Fruit fly (Drosophila melanogaster) whole organism, embryonic: Measurements from ENCODE around the gene par-6.
A peak's percentile ranks its signal among the peaks of the same experiment; 100 is the strongest.

Experiments
- B-H1 ChIP-seq: fragments of 200-800 bp; sonication (Bioruptor generic); IDR thresholded peaks from 3 replicates; pipeline ENCODE4 v1.3.6; 2022; ENCODE audit warnings: missing biosample characterization, missing genetic modification characterization
- CG11504 ChIP-seq: fragments of 200-800 bp; sonication (Bioruptor generic); optimal IDR thresholded peaks from 3 replicates; lab custom pipeline; 2019; ENCODE audit warnings: missing biosample characterization, mild to moderate bottlenecking, missing genetic modification characterization, moderate library complexity
- CG12236 ChIP-seq: fragments of 200-800 bp; sonication (Bioruptor generic); optimal IDR thresholded peaks from 2 replicates; lab custom pipeline; 2016; ENCODE audit warnings: missing biosample characterization, missing genetic modification characterization
- CG13424 ChIP-seq: fragments of 200-800 bp; sonication (Bioruptor generic); optimal IDR thresholded peaks from 2 replicates; lab custom pipeline; 2019; ENCODE audit warnings: missing biosample characterization, mild to moderate bottlenecking, missing genetic modification characterization, moderate library complexity
- CG14050 ChIP-seq: fragments of 200-800 bp; sonication (Bioruptor generic); IDR thresholded peaks from 3 replicates; pipeline ENCODE4 v1.3.6; 2022; ENCODE audit warnings: missing biosample characterization, missing genetic modification characterization
- CG14441 ChIP-seq: fragments of 200-800 bp; sonication (Bioruptor generic); IDR thresholded peaks from 2 replicates; pipeline ENCODE4 v1.3.6; 2022; ENCODE audit warnings: missing biosample characterization, missing genetic modification characterization
- CG16813 ChIP-seq: fragments of 200-800 bp; sonication (Bioruptor generic); IDR thresholded peaks from 3 replicates; pipeline ENCODE4 v1.3.6; 2022; ENCODE audit warnings: missing biosample characterization, missing genetic modification characterization; ENCODE audit not compliant: partially characterized antibody
- CG17186 ChIP-seq: fragments of 200-800 bp; sonication (Bioruptor generic); optimal IDR thresholded peaks from 3 replicates; lab custom pipeline; 2017; ENCODE audit warnings: missing biosample characterization, missing genetic modification reagents, missing genetic modification characterization
- CG17359 ChIP-seq: fragments of 200-800 bp; sonication (Bioruptor generic); optimal IDR thresholded peaks from 3 replicates; lab custom pipeline; 2018; ENCODE audit warnings: missing biosample characterization, mild to moderate bottlenecking, missing genetic modification characterization, moderate library complexity
- CG17829 ChIP-seq: fragments of 200-800 bp; optimal IDR thresholded peaks from 2 replicates; lab custom pipeline; 2019; ENCODE audit warnings: missing biosample characterization, mild to moderate bottlenecking, missing genetic modification characterization, moderate library complexity
- CG2199 ChIP-seq: fragments of 200-800 bp; sonication (Bioruptor generic); IDR thresholded peaks from 3 replicates; pipeline ENCODE4 v1.3.6; 2022; ENCODE audit warnings: missing biosample characterization, missing genetic modification characterization
- CG3407 ChIP-seq: fragments of 200-800 bp; sonication (Bioruptor generic); optimal IDR thresholded peaks from 2 replicates; lab custom pipeline; 2018; ENCODE audit warnings: missing biosample characterization, mild to moderate bottlenecking, missing genetic modification characterization
- CG34422 ChIP-seq: fragments of 200-800 bp; sonication (Bioruptor generic); IDR thresholded peaks from 3 replicates; pipeline ENCODE4 v1.3.6; 2022; ENCODE audit warnings: missing biosample characterization, missing genetic modification characterization
- CG6654 ChIP-seq: fragments of 200-800 bp; sonication (Bioruptor generic); optimal IDR thresholded peaks from 2 replicates; lab custom pipeline; 2017; ENCODE audit warnings: missing biosample characterization, mild to moderate bottlenecking, missing genetic modification characterization
- CG6813 ChIP-seq: fragments of 200-800 bp; sonication (Bioruptor generic); optimal IDR thresholded peaks from 2 replicates; lab custom pipeline; 2017; ENCODE audit warnings: missing biosample characterization, missing genetic modification characterization, mild to moderate bottlenecking, moderate library complexity, missing genetic modification reagents
- Dfd ChIP-seq, 2 experiments: fragments of >200 bp; optimal IDR thresholded peaks; 2 replicates each; lab custom pipeline; 2017; ENCODE audit warnings: missing biosample characterization in 2 of 2, missing genetic modification characterization in 2 of 2
- Ets97D ChIP-seq: fragments of 200-800 bp; sonication (Bioruptor generic); optimal IDR thresholded peaks from 3 replicates; lab custom pipeline; 2016; ENCODE audit warnings: missing biosample characterization, missing genetic modification characterization
- Gug ChIP-seq: fragments of 200-800 bp; sonication (Bioruptor generic); IDR thresholded peaks from 4 replicates; pipeline ENCODE4 v1.3.6; 2022; ENCODE audit warnings: missing biosample characterization, missing genetic modification characterization
- Hand ChIP-seq: fragments of 200-800 bp; sonication (Bioruptor generic); optimal IDR thresholded peaks from 2 replicates; lab custom pipeline; 2017; ENCODE audit warnings: mild to moderate bottlenecking, missing biosample characterization, missing genetic modification reagents, missing genetic modification characterization
- Hmx ChIP-seq: fragments of 200-800 bp; sonication (Bioruptor generic); optimal IDR thresholded peaks from 2 replicates; lab custom pipeline; 2016; ENCODE audit warnings: missing biosample characterization, missing genetic modification characterization
- Jarid2 ChIP-seq: fragments of 200-800 bp; sonication (Bioruptor generic); optimal IDR thresholded peaks from 3 replicates; lab custom pipeline; 2017; ENCODE audit warnings: mild to moderate bottlenecking, missing biosample characterization, missing genetic modification reagents, missing genetic modification characterization
- MTF-1 ChIP-seq: fragments of 200-800 bp; sonication (Bioruptor generic); optimal IDR thresholded peaks from 2 replicates; lab custom pipeline; 2018; ENCODE audit warnings: missing biosample characterization, mild to moderate bottlenecking, missing genetic modification characterization, borderline replicate concordance
- Mrtf ChIP-seq: fragments of 200-800 bp; sonication (Bioruptor generic); IDR thresholded peaks from 3 replicates; pipeline ENCODE4 v1.3.6; 2022; ENCODE audit warnings: missing biosample characterization, missing genetic modification characterization
- Neu2 ChIP-seq: fragments of 200-800 bp; sonication (Bioruptor generic); optimal IDR thresholded peaks from 3 replicates; lab custom pipeline; 2016; ENCODE audit warnings: missing biosample characterization, missing genetic modification characterization, borderline replicate concordance
- NfI ChIP-seq: fragments of 200-800 bp; sonication (Bioruptor generic); optimal IDR thresholded peaks from 3 replicates; lab custom pipeline; 2018; ENCODE audit warnings: missing biosample characterization, mild to moderate bottlenecking, missing genetic modification characterization, moderate library complexity
- Sox100B ChIP-seq: fragments of 200-800 bp; sonication (Bioruptor generic); optimal IDR thresholded peaks from 3 replicates; lab custom pipeline; 2018; ENCODE audit warnings: missing biosample characterization, mild to moderate bottlenecking, missing genetic modification characterization
- Sox102F ChIP-seq: fragments of 200-800 bp; sonication (Bioruptor generic); optimal IDR thresholded peaks from 2 replicates; lab custom pipeline; 2018; ENCODE audit warnings: missing biosample characterization, mild to moderate bottlenecking, missing genetic modification characterization, moderate library complexity
- Sry-δ ChIP-seq: fragments of 200-800 bp; sonication (Bioruptor generic); optimal IDR thresholded peaks from 2 replicates; lab custom pipeline; 2016; ENCODE audit warnings: missing biosample characterization, missing genetic modification characterization
- Ssrp ChIP-seq: fragments of 200-800 bp; sonication (Bioruptor generic); optimal IDR thresholded peaks from 2 replicates; lab custom pipeline; 2018; ENCODE audit warnings: missing biosample characterization, mild to moderate bottlenecking, missing genetic modification characterization, moderate library complexity
- bowl ChIP-seq: fragments of 200-800 bp; sonication (Bioruptor generic); IDR thresholded peaks from 2 replicates; pipeline ENCODE4 v1.3.6; 2022; ENCODE audit warnings: missing biosample characterization, missing genetic modification characterization
- caup ChIP-seq: fragments of 200-800 bp; sonication (Bioruptor generic); optimal IDR thresholded peaks from 3 replicates; lab custom pipeline; 2017; ENCODE audit warnings: missing biosample characterization, mild to moderate bottlenecking, missing genetic modification characterization, moderate library complexity; ENCODE audit not compliant: severe bottlenecking
- emc ChIP-seq: fragments of 200-800 bp; sonication (Bioruptor generic); optimal IDR thresholded peaks from 2 replicates; lab custom pipeline; 2016; ENCODE audit warnings: missing biosample characterization, missing genetic modification characterization
- fd64A ChIP-seq: fragments of 200-800 bp; sonication (Bioruptor generic); optimal IDR thresholded peaks from 3 replicates; lab custom pipeline; 2018; ENCODE audit warnings: missing biosample characterization, mild to moderate bottlenecking, missing genetic modification characterization
- fd96Cb ChIP-seq: fragments of 200-800 bp; sonication (Bioruptor generic); optimal IDR thresholded peaks from 2 replicates; lab custom pipeline; 2018; ENCODE audit warnings: missing biosample characterization, mild to moderate bottlenecking, missing genetic modification characterization, moderate library complexity
- ftz-f1 ChIP-seq: fragments of 200-800 bp; sonication (Bioruptor generic); optimal IDR thresholded peaks from 2 replicates; lab custom pipeline; 2016; ENCODE audit warnings: missing biosample characterization, missing genetic modification characterization
- gfzf ChIP-seq: fragments of 200-800 bp; sonication (Bioruptor generic); optimal IDR thresholded peaks from 2 replicates; lab custom pipeline; 2016; ENCODE audit warnings: missing biosample characterization, mild to moderate bottlenecking, missing genetic modification characterization, moderate library complexity
- h ChIP-seq: fragments of >200 bp; optimal IDR thresholded peaks from 2 replicates; lab custom pipeline; 2017
- hbn ChIP-seq: fragments of 200-800 bp; sonication (Bioruptor generic); IDR thresholded peaks from 2 replicates; pipeline ENCODE4 v1.3.6; 2022; ENCODE audit warnings: missing biosample characterization, missing genetic modification characterization; ENCODE audit not compliant: partially characterized antibody
- jumu ChIP-seq: fragments of 200-800 bp; sonication (Bioruptor generic); optimal IDR thresholded peaks from 3 replicates; lab custom pipeline; 2016; ENCODE audit warnings: missing biosample characterization, missing genetic modification characterization
- lbe ChIP-seq: fragments of 200-800 bp; sonication (Bioruptor generic); optimal IDR thresholded peaks from 2 replicates; lab custom pipeline; 2016; ENCODE audit warnings: missing biosample characterization, mild to moderate bottlenecking, missing genetic modification characterization
- lola ChIP-seq, 3 experiments: fragments of >200 bp in 2 of 3; fragments of 200-800 bp in 1 of 3; sonication (Bioruptor generic) in 1 of 3; optimal IDR thresholded peaks; 2 replicates each; lab custom pipeline; 2017 to 2019; ENCODE audit warnings: missing biosample characterization in 3 of 3, missing genetic modification characterization in 3 of 3, mild to moderate bottlenecking in 1 of 3, moderate library complexity in 1 of 3
- pho ChIP-seq: fragments of 200-800 bp; sonication (Bioruptor generic); optimal IDR thresholded peaks from 2 replicates; lab custom pipeline; 2016; ENCODE audit warnings: missing biosample characterization, missing genetic modification characterization
- run ChIP-seq: fragments of 200-800 bp; sonication (Bioruptor generic); optimal IDR thresholded peaks from 3 replicates; lab custom pipeline; 2018; ENCODE audit warnings: missing biosample characterization, mild to moderate bottlenecking, missing genetic modification characterization
- slp2 ChIP-seq: fragments of 200-800 bp; sonication (Bioruptor generic); optimal IDR thresholded peaks from 2 replicates; lab custom pipeline; 2016; ENCODE audit warnings: missing biosample characterization, missing genetic modification characterization
- stc ChIP-seq: fragments of 200-800 bp; sonication (Bioruptor generic); IDR thresholded peaks from 2 replicates; pipeline ENCODE4 v1.3.6; 2022; ENCODE audit warnings: missing biosample characterization, missing genetic modification characterization
- tgo ChIP-seq: fragments of 200-800 bp; sonication (Bioruptor generic); IDR thresholded peaks from 3 replicates; pipeline ENCODE4 v1.3.6; 2022; ENCODE audit warnings: missing biosample characterization, missing genetic modification characterization
- tup ChIP-seq: fragments of 200-800 bp; sonication (Bioruptor generic); optimal IDR thresholded peaks from 2 replicates; lab custom pipeline; 2016; ENCODE audit warnings: missing biosample characterization, mild to moderate bottlenecking, missing genetic modification characterization, moderate library complexity
- unpg ChIP-seq: fragments of 200-800 bp; sonication (Bioruptor generic); optimal IDR thresholded peaks from 3 replicates; lab custom pipeline; 2018; ENCODE audit warnings: missing biosample characterization, mild to moderate bottlenecking, missing genetic modification characterization, moderate library complexity
- vnd ChIP-seq: fragments of 200-800 bp; sonication (Bioruptor generic); IDR thresholded peaks from 3 replicates; pipeline ENCODE4 v1.3.6; 2022; ENCODE audit warnings: missing biosample characterization, missing genetic modification characterization; ENCODE audit not compliant: partially characterized antibody
- zf30C ChIP-seq: fragments of 200-800 bp; sonication (Bioruptor generic); optimal IDR thresholded peaks from 3 replicates; lab custom pipeline; 2018; ENCODE audit warnings: missing biosample characterization, mild to moderate bottlenecking, missing genetic modification characterization

par-6 gene

DNA sequence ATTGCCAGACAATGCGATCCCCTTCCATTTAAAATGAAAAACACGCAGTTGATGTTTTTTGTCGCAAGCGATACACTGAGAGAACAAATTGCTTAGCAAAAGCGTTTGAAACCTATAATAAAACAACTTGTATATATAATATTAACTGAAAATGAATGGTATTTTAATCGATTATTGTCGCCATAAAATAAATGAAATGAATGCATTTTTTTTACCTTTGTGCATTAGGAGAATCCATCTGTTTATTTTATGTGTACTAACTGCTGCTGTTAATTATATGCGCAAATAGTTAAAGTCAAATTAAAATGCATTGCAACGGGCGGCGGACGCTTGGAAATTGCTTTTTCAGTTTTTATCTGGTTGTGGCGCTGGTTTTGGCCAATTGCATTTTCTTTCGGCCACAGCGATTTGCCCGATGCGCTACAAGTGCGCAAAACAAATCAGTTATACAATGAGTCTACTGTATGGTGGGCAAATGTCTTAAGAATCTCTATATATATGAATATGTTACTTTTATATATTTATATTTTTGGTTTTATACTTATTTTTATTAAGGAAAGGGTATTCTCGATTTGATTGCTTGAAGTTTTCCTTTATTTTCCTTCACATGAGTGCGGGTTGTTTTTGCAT is 23.5 kb downstream of the par-6 start (continued):
- no peak for TF ChIP-seq pho (GFP tag; lab: Kevin White, UChicago)
- TF ChIP-seq CG17359 (tag; lab: Kevin White, UChicago) = peak; percentile 42
- TF ChIP-seq ftz-f1 (GFP tag; lab: Kevin White, UChicago) = no peak
- peak; percentile 72 for TF ChIP-seq CG11504 (tag; lab: Kevin White, UChicago)
- TF ChIP-seq fd64A (GFP tag; lab: Kevin White, UChicago) = no peak
- no peak for TF ChIP-seq emc (GFP tag; lab: Kevin White, UChicago)
- no peak for TF ChIP-seq Hmx (GFP tag; lab: Kevin White, UChicago)
- TF ChIP-seq zf30C (GFP tag; lab: Kevin White, UChicago) = no peak
- TF ChIP-seq CG14050 (GFP tag; lab: Robert Waterston, UW) = no peak
- TF ChIP-seq bowl = no peak
- TF ChIP-seq Sox100B (GFP tag; lab: Kevin White, UChicago) = peak; percentile 42
- no peak for TF ChIP-seq jumu (GFP tag; lab: Kevin White, UChicago)
- TF ChIP-seq lbe (GFP tag; lab: Kevin White, UChicago) = no peak
- no peak for TF ChIP-seq CG2199 (GFP tag; lab: Robert Waterston, UW)
- TF ChIP-seq CG16813 (GFP tag; lab: Robert Waterston, UW) = no peak
- no peak for TF ChIP-seq NfI
- no peak for TF ChIP-seq CG6654 (GFP tag; lab: Kevin White, UChicago)
- TF ChIP-seq CG3407 (GFP tag; lab: Kevin White, UChicago) = no peak
- no peak for TF ChIP-seq Sry-δ
- peak; percentile 41 for TF ChIP-seq CG17829
- no peak for TF ChIP-seq lola (GFP tag; optimal IDR thresholded peaks at IDR 0.05; lab: Kevin White, UChicago)
- TF ChIP-seq Ssrp (tag; lab: Kevin White, UChicago) = no peak
- no peak for TF ChIP-seq vnd (GFP tag; lab: Robert Waterston, UW)
- no peak for TF ChIP-seq CG12236 (GFP tag; lab: Kevin White, UChicago)
- no peak for TF ChIP-seq B-H1 (GFP tag; lab: Robert Waterston, UW)
- TF ChIP-seq stc (GFP tag; lab: Robert Waterston, UW) = no peak
- no peak for TF ChIP-seq gfzf (GFP tag; lab: Kevin White, UChicago)
- peak; percentile 35 for TF ChIP-seq Sox102F
- TF ChIP-seq tup (GFP tag; lab: Kevin White, UChicago) = no peak
- TF ChIP-seq CG6813 = no peak
- TF ChIP-seq slp2 = no peak
- TF ChIP-seq Jarid2 (GFP tag; lab: Kevin White, UChicago) = peak; percentile 5
- TF ChIP-seq CG17186 (GFP tag; lab: Kevin White, UChicago) = no peak
- TF ChIP-seq caup (GFP tag; lab: Kevin White, UChicago) = no peak
- TF ChIP-seq unpg = peak; percentile 14
- TF ChIP-seq MTF-1 (GFP tag; lab: Kevin White, UChicago) = no peak
- no peak for TF ChIP-seq Hand (GFP tag; lab: Kevin White, UChicago)
- peak; percentile 21 for TF ChIP-seq fd96Cb
- TF ChIP-seq CG34422 = no peak
- no peak for TF ChIP-seq Ets97D (GFP tag; lab: Kevin White, UChicago)
- no peak for TF ChIP-seq Gug (GFP tag; lab: Robert Waterston, UW)
- peak; percentile 55 for TF ChIP-seq CG13424 (tag; lab: Kevin White, UChicago)
- TF ChIP-seq Dfd (GFP tag; optimal IDR thresholded peaks at IDR 0.05; lab: Kevin White, UChicago) = no peak
- TF ChIP-seq Neu2 (GFP tag; lab: Kevin White, UChicago) = no peak
- no peak for TF ChIP-seq h (lab: Kevin White, UChicago)
- TF ChIP-seq hbn (GFP tag; lab: Robert Waterston, UW) = no peak
- 0 out of 2 replicates have a peak, but pooled peaks have one; percentile 32 for TF ChIP-seq CG14441 (GFP tag; lab: Robert Waterston, UW)
- TF ChIP-seq Mrtf = no peak
- TF ChIP-seq run = no peak
- TF ChIP-seq tgo (GFP tag; lab: Robert Waterston, UW) = 0 out of 3 replicates have a peak, but pooled peaks have one; percentile 31
